Worm (Caenorhabditis elegans) whole organism, young adult: ENCODE measurements around the gene sor-3.

Source experiments
- F23B12.7 ChIP-seq: sonication (generic microtip); optimal IDR thresholded peaks from 2 replicates; lab custom pipeline; 2017; ENCODE audit warnings: missing genetic modification characterization, mild to moderate bottlenecking, missing compliant biosample characterization, antibody characterized with exemption, moderate library complexity; ENCODE audit not compliant: insufficient read depth
- F52B5.7 ChIP-seq: sonication (generic microtip); optimal IDR thresholded peaks from 2 replicates; lab custom pipeline; 2016; ENCODE audit warnings: mild to moderate bottlenecking, missing genetic modification characterization, missing compliant biosample characterization
- K11D2.4 ChIP-seq: fragments of 200-800 bp; sonication (Bioruptor generic); IDR thresholded peaks from 2 replicates; pipeline ENCODE4 v1.3.6; 2022; ENCODE audit warnings: missing genetic modification reagents, missing genetic modification characterization, missing compliant biosample characterization
- K12H6.12 ChIP-seq: fragments of 200-800 bp; sonication (Bioruptor generic); optimal IDR thresholded peaks from 2 replicates; lab custom pipeline; 2018; ENCODE audit warnings: mild to moderate bottlenecking, missing genetic modification characterization, missing compliant biosample characterization
- T26A5.8 ChIP-seq: sonication (generic microtip); optimal IDR thresholded peaks from 2 replicates; lab custom pipeline; 2016; ENCODE audit warnings: missing genetic modification characterization, missing compliant biosample characterization
- Y53G8AR.9 ChIP-seq: fragments of 200-800 bp; sonication (Bioruptor generic); conservative IDR thresholded peaks from 2 replicates; pipeline ENCODE4 v1.3.6; 2022; ENCODE audit warnings: missing genetic modification reagents, missing genetic modification characterization, missing compliant biosample characterization
- Y95B8A.8 ChIP-seq: fragments of 200-800 bp; sonication (Bioruptor generic); IDR thresholded peaks from 2 replicates; pipeline ENCODE4 v1.3.6; 2022; ENCODE audit warnings: missing genetic modification reagents, missing genetic modification characterization, missing compliant biosample characterization
- ama-1 ChIP-seq, 3 experiments: fragments of 150-350 bp in 1 of 3; sonication (generic microtip) in 2 of 3; optimal IDR thresholded peaks; 2 replicates each; lab custom pipeline; 2014 to 2018; ENCODE audit warnings: missing biosample characterization in 2 of 3, missing genetic modification characterization in 2 of 3, missing genetic modification reagents in 2 of 3
- attf-3 ChIP-seq: fragments of 200-800 bp; sonication (Bioruptor generic); conservative IDR thresholded peaks from 2 replicates; pipeline ENCODE4 v1.3.6; 2022; ENCODE audit warnings: missing genetic modification reagents, missing genetic modification characterization, missing compliant biosample characterization
- attf-5 ChIP-seq: fragments of 200-800 bp; sonication (Bioruptor generic); optimal IDR thresholded peaks from 2 replicates; lab custom pipeline; 2018; ENCODE audit warnings: mild to moderate bottlenecking, missing genetic modification characterization, missing compliant biosample characterization
- bed-2 ChIP-seq: fragments of 200-800 bp; sonication (Bioruptor generic); IDR thresholded peaks from 2 replicates; pipeline ENCODE4 v1.3.6; 2022; ENCODE audit warnings: missing genetic modification reagents, missing genetic modification characterization, missing compliant biosample characterization
- cebp-1 ChIP-seq, 2 experiments: fragments of 200-800 bp in 1 of 2; sonication (Bioruptor generic) in 1 of 2; sonication (generic microtip) in 1 of 2; IDR thresholded peaks in 1 of 2; optimal IDR thresholded peaks in 1 of 2; 2 replicates each; pipeline versions ENCODE4 v1.3.6 to Lab custom; 2017 to 2022; ENCODE audit warnings: missing compliant biosample characterization in 2 of 2, missing genetic modification characterization in 2 of 2, mild to moderate bottlenecking in 1 of 2, missing genetic modification reagents in 1 of 2, moderate library complexity in 1 of 2
- cebp-2 ChIP-seq: fragments of 200-800 bp; sonication (Bioruptor generic); IDR thresholded peaks from 2 replicates; pipeline ENCODE4 v1.3.6; 2022; ENCODE audit warnings: missing genetic modification characterization, missing compliant biosample characterization
- ceh-27 ChIP-seq: fragments of 200-800 bp; sonication (Bioruptor generic); optimal IDR thresholded peaks from 2 replicates; lab custom pipeline; 2018; ENCODE audit warnings: mild to moderate bottlenecking, missing genetic modification characterization, moderate library complexity, missing compliant biosample characterization
- chd-7 ChIP-seq: sonication (generic microtip); optimal IDR thresholded peaks from 2 replicates; lab custom pipeline; 2016; ENCODE audit warnings: mild to moderate bottlenecking, missing genetic modification characterization, moderate library complexity, missing compliant biosample characterization
- dox-1 ChIP-seq: fragments of 200-800 bp; sonication (Bioruptor generic); IDR thresholded peaks from 2 replicates; pipeline ENCODE4 v1.3.6; 2022; ENCODE audit warnings: missing genetic modification reagents, missing genetic modification characterization, missing compliant biosample characterization
- dpl-1 ChIP-seq: fragments of 150-350 bp; optimal IDR thresholded peaks from 2 replicates; lab custom pipeline; 2014; ENCODE audit warnings: missing biosample characterization, missing genetic modification reagents, missing genetic modification characterization
- egl-18 ChIP-seq: fragments of 200-800 bp; sonication (Bioruptor generic); IDR thresholded peaks from 2 replicates; pipeline ENCODE4 v1.3.6; 2022; ENCODE audit warnings: missing genetic modification reagents, missing genetic modification characterization, missing compliant biosample characterization
- egrh-3 ChIP-seq: fragments of 200-800 bp; sonication (Bioruptor generic); IDR thresholded peaks from 2 replicates; pipeline ENCODE4 v1.3.6; 2022; ENCODE audit warnings: missing genetic modification reagents, missing genetic modification characterization, missing compliant biosample characterization
- hmg-1.2 ChIP-seq: fragments of 200-800 bp; sonication (Bioruptor generic); IDR thresholded peaks from 2 replicates; pipeline ENCODE4 v1.3.6; 2022; ENCODE audit warnings: missing genetic modification reagents, missing genetic modification characterization, missing compliant biosample characterization
- hmg-20 ChIP-seq: fragments of 200-800 bp; sonication (Bioruptor generic); IDR thresholded peaks from 2 replicates; pipeline ENCODE4 v1.3.6; 2022; ENCODE audit warnings: missing genetic modification reagents, missing genetic modification characterization, missing compliant biosample characterization
- hsf-1 ChIP-seq: fragments of 200-800 bp; sonication (Bioruptor generic); IDR thresholded peaks from 2 replicates; pipeline ENCODE4 v1.3.6; 2022; ENCODE audit warnings: missing genetic modification reagents, missing genetic modification characterization, missing compliant biosample characterization
- let-607 ChIP-seq, 2 experiments: fragments of 200-800 bp in 1 of 2; sonication (Bioruptor generic) in 1 of 2; sonication (generic microtip) in 1 of 2; optimal IDR thresholded peaks; 2 replicates each; lab custom pipeline; 2016 to 2018; ENCODE audit warnings: mild to moderate bottlenecking in 2 of 2, missing compliant biosample characterization in 2 of 2, missing genetic modification characterization in 2 of 2, moderate library complexity in 2 of 2, missing genotype in 1 of 2
- lin-26 ChIP-seq: fragments of 200-800 bp; sonication (Bioruptor generic); IDR thresholded peaks from 2 replicates; pipeline ENCODE4 v1.3.6; 2022; ENCODE audit warnings: missing genetic modification reagents, missing genetic modification characterization, missing compliant biosample characterization
- lin-40 ChIP-seq: sonication (generic microtip); optimal IDR thresholded peaks from 2 replicates; lab custom pipeline; 2016; ENCODE audit warnings: missing genetic modification characterization, mild to moderate bottlenecking, missing compliant biosample characterization, missing genotype, missing genetic modification reagents
- lin-54 ChIP-seq: fragments of 200-800 bp; sonication (Bioruptor generic); optimal IDR thresholded peaks from 2 replicates; lab custom pipeline; 2018; ENCODE audit warnings: mild to moderate bottlenecking, missing genetic modification characterization, missing compliant biosample characterization
- lsy-27 ChIP-seq: sonication (generic microtip); optimal IDR thresholded peaks from 2 replicates; lab custom pipeline; 2017; ENCODE audit warnings: missing genetic modification characterization, mild to moderate bottlenecking, missing compliant biosample characterization, antibody characterized with exemption, missing genotype, borderline replicate concordance; ENCODE audit not compliant: insufficient read depth
- madf-10 ChIP-seq: sonication (generic microtip); optimal IDR thresholded peaks from 2 replicates; lab custom pipeline; 2016; ENCODE audit warnings: mild to moderate bottlenecking, missing genetic modification characterization, missing compliant biosample characterization
- mcd-1 ChIP-seq: fragments of 200-800 bp; sonication (Bioruptor generic); IDR thresholded peaks from 2 replicates; pipeline ENCODE4 v1.3.6; 2022; ENCODE audit warnings: missing genetic modification reagents, missing genetic modification characterization, missing compliant biosample characterization
- nhr-120 ChIP-seq: fragments of 200-800 bp; sonication (Bioruptor generic); IDR thresholded peaks from 2 replicates; pipeline ENCODE4 v1.3.6; 2022; ENCODE audit warnings: missing genetic modification characterization, missing compliant biosample characterization
- nhr-179 ChIP-seq: sonication (generic microtip); optimal IDR thresholded peaks from 2 replicates; lab custom pipeline; 2016; ENCODE audit warnings: mild to moderate bottlenecking, missing genetic modification characterization, missing compliant biosample characterization
- nhr-27 ChIP-seq: fragments of 200-800 bp; sonication (Bioruptor generic); optimal IDR thresholded peaks from 2 replicates; lab custom pipeline; 2018; ENCODE audit warnings: mild to moderate bottlenecking, missing genetic modification characterization, moderate library complexity, missing compliant biosample characterization
- nhr-80 ChIP-seq: sonication (generic microtip); optimal IDR thresholded peaks from 2 replicates; lab custom pipeline; 2016; ENCODE audit warnings: missing genetic modification characterization, missing compliant biosample characterization
- pha-4 ChIP-seq: fragments of 150-350 bp; sonication (generic microtip); optimal IDR thresholded peaks from 2 replicates; lab custom pipeline; 2014; ENCODE audit warnings: missing biosample characterization, missing genetic modification reagents, missing genetic modification characterization
- sea-2 ChIP-seq: fragments of 200-800 bp; sonication (Bioruptor generic); IDR thresholded peaks from 2 replicates; pipeline ENCODE4 v1.3.6; 2022; ENCODE audit warnings: missing genetic modification characterization, missing compliant biosample characterization
- snpc-3.4 ChIP-seq: sonication (generic microtip); optimal IDR thresholded peaks from 2 replicates; lab custom pipeline; 2017; ENCODE audit warnings: missing genetic modification characterization, mild to moderate bottlenecking, missing compliant biosample characterization, antibody characterized with exemption, moderate library complexity, missing genotype, missing genetic modification reagents
- snpc-4 ChIP-seq, 5 experiments: fragments of 150-350 bp in 1 of 5; sonication (generic microtip) in 4 of 5; optimal IDR thresholded peaks; 2 replicates each; lab custom pipeline; 2014 to 2018; ENCODE audit warnings: missing genetic modification characterization in 5 of 5, missing biosample characterization in 3 of 5, antibody characterized with exemption in 2 of 5, mild to moderate bottlenecking in 2 of 5, missing compliant biosample characterization in 2 of 5, missing genotype in 2 of 5, moderate library complexity in 2 of 5, missing genetic modification reagents in 1 of 5
- tbp1 ChIP-seq: fragments of 200-800 bp; sonication (Bioruptor generic); optimal IDR thresholded peaks from 2 replicates; lab custom pipeline; 2018; ENCODE audit warnings: mild to moderate bottlenecking, missing genetic modification characterization, missing compliant biosample characterization
- tbx-9 ChIP-seq: sonication (generic microtip); optimal IDR thresholded peaks from 2 replicates; lab custom pipeline; 2016; ENCODE audit warnings: borderline replicate concordance, missing genetic modification characterization, inconsistent platforms, missing compliant biosample characterization
- zfh-2 ChIP-seq: fragments of 200-800 bp; sonication (Bioruptor generic); conservative IDR thresholded peaks from 2 replicates; pipeline ENCODE4 v1.3.6; 2022; ENCODE audit warnings: missing genetic modification reagents, missing genetic modification characterization, missing compliant biosample characterization
- zim-3 ChIP-seq: sonication (generic microtip); optimal IDR thresholded peaks from 2 replicates; lab custom pipeline; 2017; ENCODE audit warnings: mild to moderate bottlenecking, missing genetic modification characterization, moderate library complexity, missing compliant biosample characterization

sor-3 gene

DNA sequence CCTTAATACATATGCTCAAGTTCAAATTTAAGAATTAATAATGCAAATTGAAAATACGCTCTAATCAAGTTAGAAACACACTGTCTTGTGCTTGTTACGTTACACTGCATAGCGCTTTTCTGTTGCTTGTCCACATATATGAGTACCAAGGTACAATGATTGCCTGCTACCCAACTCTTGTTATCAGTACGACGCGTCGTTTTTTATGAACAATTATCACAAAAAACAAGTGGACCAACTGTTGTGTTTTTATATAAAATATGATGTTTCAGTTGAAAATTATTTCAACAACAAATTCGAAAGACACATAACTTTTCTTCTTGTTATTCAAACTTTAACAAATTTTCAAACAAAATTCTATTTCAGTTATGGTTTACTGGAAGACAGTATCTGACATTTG is 40.5 kb upstream of the sor-3 start, which contains the start of gene M02E1.4:
Gene M02E1.4, plus strand, starts transcription at position 367 of the 400 bp plus-strand sequence.
- TF ChIP-seq pha-4 (tag; lab: Kevin White, UChicago) (peak; percentile 10), nhr-80 (tag; lab: Kevin White, UChicago) (peak; percentile 17), hsf-1 (GFP tag; lab: Robert Waterston, UW) (no peak), lin-54 (GFP tag; lab: Kevin White, UChicago) (no peak), F52B5.7 (tag; lab: Kevin White, UChicago) (no peak)

- peak; percentile 82 for TF ChIP-seq attf-3 (GFP tag; lab: Robert Waterston, UW)
- TF ChIP-seq, all 124 proteins: peak for 1; not testable (repeated sequence) for 123
Observed at ce11 chrX:322223-322622, 31.2 kb upstream of the sor-3 start, which contains the start of gene M02E1.3. TSS of gene M02E1.3 (plus strand) at chrX:322523.

DNA sequence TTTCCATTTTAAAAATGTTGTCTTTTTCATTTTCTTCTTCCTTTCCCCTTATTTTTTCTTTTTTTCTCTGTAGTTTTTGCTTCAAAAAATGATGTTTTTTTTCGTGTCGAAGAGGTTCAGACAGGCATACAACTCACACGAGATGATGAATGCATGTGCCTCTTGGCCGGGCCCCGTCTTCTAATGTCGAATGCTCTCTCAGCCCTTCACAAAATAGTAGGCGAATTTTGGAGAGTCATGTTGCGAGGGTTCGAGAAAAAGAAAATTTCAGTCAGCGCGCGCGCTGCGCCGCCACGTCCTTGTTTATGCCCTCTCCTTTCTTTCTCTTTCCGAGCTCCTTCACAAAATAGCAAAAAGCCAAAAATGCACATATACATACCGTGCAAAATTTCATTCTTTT is 29.4 kb upstream of the sor-3 start:
- TF ChIP-seq zim-3 (tag; lab: Kevin White, UChicago) (no peak), nhr-120 (GFP tag; lab: Robert Waterston, UW) (no peak), lin-26 (GFP tag; lab: Robert Waterston, UW) (no peak), tbx-9 (no peak), attf-5 (GFP tag; lab: Kevin White, UChicago) (peak; percentile 63), dpl-1 (GFP tag; lab: Kevin White, UChicago) (no peak), zfh-2 (GFP tag; lab: Robert Waterston, UW) (peak; percentile 79), K12H6.12 (peak; percentile 66), lin-40 (tag; lab: Kevin White, UChicago) (peak; percentile 41), lsy-27 (no peak), ama-1 (optimal IDR thresholded peaks at IDR 0.05; lab: Kevin White, UChicago) (no peak), ama-1 (GFP tag; optimal IDR thresholded peaks at IDR 0.05; lab: Kevin White, UChicago) (no peak), mcd-1 (GFP tag; lab: Robert Waterston, UW) (peak; percentile 31; the same call in 1 of the 2 replicates), nhr-80 (tag; lab: Kevin White, UChicago) (peak; percentile 45), F23B12.7 (tag; lab: Kevin White, UChicago) (peak; percentile 4), T26A5.8 (tag; lab: Kevin White, UChicago) (no peak), snpc-4 (GFP tag; optimal IDR thresholded peaks at IDR 0.05; lab: Kevin White, UChicago) (no peak), snpc-4 (tag; optimal IDR thresholded peaks at IDR 0.05; lab: Kevin White, UChicago) (peak in 1 of 4 experiments; percentile 4), Y95B8A.8 (no peak), let-607 (tag; optimal IDR thresholded peaks at IDR 0.05; lab: Kevin White, UChicago) (no peak), nhr-179 (tag; lab: Kevin White, UChicago) (no peak), chd-7 (tag; lab: Kevin White, UChicago) (no peak), egl-18 (GFP tag; lab: Robert Waterston, UW) (no peak), cebp-1 (GFP tag; IDR thresholded peaks at IDR 0.05; lab: Robert Waterston, UW) (no peak), cebp-1 (tag; optimal IDR thresholded peaks at IDR 0.05; lab: Kevin White, UChicago) (peak; percentile 66), hmg-20 (GFP tag; lab: Robert Waterston, UW) (0 out of 2 replicates have a peak, but pooled peaks have one; percentile 8), sea-2 (GFP tag; lab: Robert Waterston, UW) (no peak), hmg-1.2 (peak; percentile 69), bed-2 (GFP tag; lab: Robert Waterston, UW) (no peak), ceh-27 (GFP tag; lab: Kevin White, UChicago) (peak; percentile 54), pha-4 (tag; lab: Kevin White, UChicago) (no peak), K11D2.4 (GFP tag; lab: Robert Waterston, UW) (0 out of 2 replicates have a peak, but pooled peaks have one; percentile 51), egrh-3 (GFP tag; lab: Robert Waterston, UW) (no peak), hsf-1 (GFP tag; lab: Robert Waterston, UW) (peak; percentile 44; the same call in 1 of the 2 replicates), madf-10 (tag; lab: Kevin White, UChicago) (no peak), snpc-3.4 (tag; lab: Kevin White, UChicago) (no peak), nhr-27 (tag; lab: Kevin White, UChicago) (no peak), Y53G8AR.9 (GFP tag; lab: Robert Waterston, UW) (no peak), cebp-2 (GFP tag; lab: Robert Waterston, UW) (0 out of 2 replicates have a peak, but pooled peaks have one; percentile 13), dox-1 (GFP tag; lab: Robert Waterston, UW) (0 out of 2 replicates have a peak, but pooled peaks have one; percentile 27), tbp1 (GFP tag; lab: Kevin White, UChicago) (no peak)
